Fruit fly (Drosophila melanogaster) whole organism, adult: ENCODE results near the gene CG31431.

Experiments
- CG11617 ChIP-seq: fragments of 200-800 bp; sonication (Bioruptor generic); optimal IDR thresholded peaks from 2 replicates; lab custom pipeline; 2017; ENCODE audit warnings: mild to moderate bottlenecking, missing biosample characterization, missing genetic modification reagents, missing genetic modification characterization
- CG12768 ChIP-seq: fragments of 200-800 bp; sonication (Bioruptor generic); optimal IDR thresholded peaks from 2 replicates; lab custom pipeline; 2017; ENCODE audit warnings: missing biosample characterization, missing genetic modification characterization, mild to moderate bottlenecking, moderate library complexity, missing genetic modification reagents
- CG14711 ChIP-seq: fragments of 200-800 bp; sonication (Bioruptor generic); optimal IDR thresholded peaks from 2 replicates; lab custom pipeline; 2018; ENCODE audit warnings: missing biosample characterization, mild to moderate bottlenecking, missing genetic modification characterization, moderate library complexity
- CG5204 ChIP-seq: fragments of 200-800 bp; sonication (Bioruptor generic); optimal IDR thresholded peaks from 2 replicates; lab custom pipeline; 2016; ENCODE audit warnings: missing biosample characterization, missing genetic modification characterization
- CG7101 ChIP-seq: fragments of 200-800 bp; sonication (Bioruptor generic); optimal IDR thresholded peaks from 2 replicates; lab custom pipeline; 2018; ENCODE audit warnings: missing biosample characterization, mild to moderate bottlenecking, missing genetic modification characterization, moderate library complexity
- Clk ChIP-seq: fragments of 200-800 bp; sonication (Bioruptor generic); optimal IDR thresholded peaks from 2 replicates; lab custom pipeline; 2017; ENCODE audit warnings: missing biosample characterization, missing genetic modification characterization
- Hr96 ChIP-seq: fragments of 200-800 bp; sonication (Bioruptor generic); optimal IDR thresholded peaks from 2 replicates; lab custom pipeline; 2016; ENCODE audit warnings: missing biosample characterization, missing genetic modification characterization
- kay ChIP-seq: fragments of 200-800 bp; sonication (Bioruptor generic); peaks from one replicate; lab custom pipeline; 2016; ENCODE audit warnings: missing biosample characterization, missing genetic modification characterization, borderline replicate concordance
- pad ChIP-seq: fragments of 200-800 bp; sonication (Bioruptor generic); optimal IDR thresholded peaks from 3 replicates; lab custom pipeline; 2017; ENCODE audit warnings: missing biosample characterization, missing genetic modification characterization, mild to moderate bottlenecking, moderate library complexity, missing genetic modification reagents

DNA sequence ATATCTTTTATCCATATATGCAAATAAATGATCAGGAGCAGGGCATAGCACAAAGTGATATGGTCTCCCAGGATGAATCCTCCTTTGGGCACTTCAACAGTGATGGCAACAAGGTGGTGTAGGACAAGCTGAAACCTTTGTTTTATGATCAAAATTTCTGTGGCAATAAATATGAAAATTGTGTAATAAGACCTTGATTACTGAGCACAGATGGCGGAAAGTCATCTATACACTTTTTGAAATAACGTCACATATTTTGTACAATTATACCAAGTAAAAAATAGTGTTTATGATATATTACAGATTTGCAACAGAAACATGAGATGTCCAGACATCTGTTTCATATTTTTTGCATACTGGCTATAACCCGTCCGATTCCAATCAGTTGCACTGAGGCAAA, 10.0 kb downstream of the CG31431 start, which contains the start of gene CG31465:
- TF ChIP-seq Clk (no peak), CG14711 (tag; lab: Kevin White, UChicago) (no peak), Hr96 (no peak), CG5204 (GFP tag; lab: Kevin White, UChicago) (no peak), pad (GFP tag; lab: Kevin White, UChicago) (no peak), CG7101 (tag; lab: Kevin White, UChicago) (no peak), CG12768 (no peak), CG11617 (GFP tag; lab: Kevin White, UChicago) (no peak), kay (GFP tag; lab: Kevin White, UChicago) (no peak)
